Fruit fly (Drosophila melanogaster): ENCODE results near the gene CG6765.

CG6765 gene

dm6 chr3L:8544710-8545109 is 32.1 kb downstream of the CG6765 start, which contains the start of gene rhea (continued):
- TF ChIP-seq Med (GFP tag) (peak; percentile 56), Oli (tag; optimal IDR thresholded peaks at IDR 0.05) (no peak), CoRest (tag; optimal IDR thresholded peaks at IDR 0.05) (peak; percentile 18), CG9817 (tag; optimal IDR thresholded peaks at IDR 0.05) (no peak), Dref (GFP tag; IDR thresholded peaks at IDR 0.05) (peak; percentile 77), ATbp (GFP tag; optimal IDR thresholded peaks at IDR 0.05) (no peak), CG1792 (GFP tag; optimal IDR thresholded peaks at IDR 0.05) (no peak), CG6654 (GFP tag; optimal IDR thresholded peaks at IDR 0.05) (no peak), CG6272 (GFP tag; IDR thresholded peaks at IDR 0.05) (no peak), pzg (GFP tag; optimal IDR thresholded peaks at IDR 0.05) (peak; percentile 70), CG3726 (GFP tag; IDR thresholded peaks at IDR 0.05) (no peak), hb (GFP tag; IDR thresholded peaks at IDR 0.05; ENCODE audit: partially characterized antibody) (0 out of 3 replicates have a peak, but pooled peaks have one; percentile 40), CG11398 (GFP tag; optimal IDR thresholded peaks at IDR 0.05) (no peak), Rx (GFP tag; IDR thresholded peaks at IDR 0.05) (no peak), CG10366 (GFP tag; IDR thresholded peaks at IDR 0.05) (no peak), Antp (GFP tag; optimal IDR thresholded peaks at IDR 0.05) (no peak), crc (GFP tag; optimal IDR thresholded peaks at IDR 0.05) (no peak), CG18476 (GFP tag; optimal IDR thresholded peaks at IDR 0.05) (peak; percentile 24), CG12769 (tag; optimal IDR thresholded peaks at IDR 0.05) (no peak), tx (GFP tag; optimal IDR thresholded peaks at IDR 0.05) (peak; percentile 7), pros (GFP tag; optimal IDR thresholded peaks at IDR 0.05) (no peak), CG9932 (GFP tag; IDR thresholded peaks at IDR 0.05) (no peak), lov (optimal IDR thresholded peaks at IDR 0.05) (no peak), lov (GFP tag; IDR thresholded peaks at IDR 0.05) (no peak), Nf-YB (GFP tag; optimal IDR thresholded peaks at IDR 0.05) (peak; percentile 16), Hsf (GFP tag; optimal IDR thresholded peaks at IDR 0.05) (no peak), CG17385 (GFP tag; optimal IDR thresholded peaks at IDR 0.05) (no peak), fd3F (GFP tag; optimal IDR thresholded peaks at IDR 0.05) (no peak), Atf6 (GFP tag; IDR thresholded peaks at IDR 0.05) (no peak), zen (tag; optimal IDR thresholded peaks at IDR 0.05) (peak; percentile 65), nerfin-1 (tag; optimal IDR thresholded peaks at IDR 0.05) (no peak), CG8478 (optimal IDR thresholded peaks at IDR 0.05) (no peak), Sox102F (GFP tag; optimal IDR thresholded peaks at IDR 0.05) (peak; percentile 18), Six4 (GFP tag; optimal IDR thresholded peaks at IDR 0.05) (peak; percentile 30), Fer2 (tag; optimal IDR thresholded peaks at IDR 0.05) (no peak), cad (GFP tag; optimal IDR thresholded peaks at IDR 0.05) (no peak), tio (GFP tag; optimal IDR thresholded peaks at IDR 0.05) (no peak), ash1 (GFP tag; optimal IDR thresholded peaks at IDR 0.05) (no peak), MBD-R2 (GFP tag; IDR thresholded peaks at IDR 0.05) (peak; percentile 50; the same call in 1 of the 2 replicates), CG6254 (GFP tag; optimal IDR thresholded peaks at IDR 0.05) (no peak), exex (tag; optimal IDR thresholded peaks at IDR 0.05) (no peak), pb (GFP tag; optimal IDR thresholded peaks at IDR 0.05) (no peak), CG6683 (GFP tag; optimal IDR thresholded peaks at IDR 0.05) (no peak), CG11723 (GFP tag; optimal IDR thresholded peaks at IDR 0.05) (no peak), Sox100B (GFP tag; optimal IDR thresholded peaks at IDR 0.05) (no peak), CG5953 (GFP tag; IDR thresholded peaks at IDR 0.05) (no peak), CG17359 (tag; optimal IDR thresholded peaks at IDR 0.05) (no peak), lilli (GFP tag; optimal IDR thresholded peaks at IDR 0.05) (peak; percentile 41), Usf (GFP tag; optimal IDR thresholded peaks at IDR 0.05) (no peak), Nf-YC (tag; optimal IDR thresholded peaks at IDR 0.05) (peak; percentile 53), mam (GFP tag; optimal IDR thresholded peaks at IDR 0.05) (no peak), CG14860 (GFP tag; IDR thresholded peaks at IDR 0.05; ENCODE audit: partially characterized antibody) (peak; percentile 64; the same call in 2 of the 3 replicates)

All from whole organism, embryonic.